Fruit fly (Drosophila melanogaster) whole organism: Measurements from ENCODE around the gene CG9393.

Experiments
- CG8478 ChIP-seq: fragments of >200 bp; optimal IDR thresholded peaks from 2 replicates; lab custom pipeline; 2018; ENCODE audit warnings: inconsistent platforms
- Dll ChIP-seq: fragments of >200 bp; optimal IDR thresholded peaks from 2 replicates; lab custom pipeline; 2017
- EcR ChIP-seq, 2 experiments: fragments of >200 bp; optimal IDR thresholded peaks; 2 replicates each; lab custom pipeline; 2017; ENCODE audit warnings: missing biosample characterization in 2 of 2, missing genetic modification characterization in 2 of 2, missing genetic modification reagents in 2 of 2
- pan ChIP-seq: fragments of >200 bp; optimal IDR thresholded peaks from 2 replicates; lab custom pipeline; 2017
- psq ChIP-seq: fragments of >200 bp; optimal IDR thresholded peaks from 2 replicates; lab custom pipeline; 2017
- usp ChIP-seq: fragments of >200 bp; optimal IDR thresholded peaks from 2 replicates; lab custom pipeline; 2017; ENCODE audit warnings: missing biosample characterization, missing genetic modification characterization, mixed read lengths

DNA sequence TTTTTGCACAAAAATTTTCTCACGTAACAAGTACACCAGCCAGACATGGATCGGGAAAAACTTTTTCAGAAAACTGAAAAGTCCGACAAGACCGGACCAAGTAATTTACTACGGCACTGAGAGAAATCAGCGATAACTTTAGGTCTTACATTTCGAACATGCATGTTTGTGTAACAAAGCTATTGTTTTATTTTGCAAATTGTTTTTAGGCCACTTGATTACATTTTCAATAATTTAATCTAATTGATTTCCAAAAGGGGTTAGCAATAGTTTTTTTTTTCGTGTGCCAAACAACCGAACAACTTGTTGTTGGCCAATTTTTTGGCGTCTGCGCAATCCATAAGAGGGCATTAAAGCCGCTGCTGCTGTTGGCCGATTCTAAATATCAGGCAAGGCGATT is 49.7 kb upstream of the CG9393 start:
- TF ChIP-seq CG8478 (lab: Kevin White, UChicago) (no peak), usp (GFP tag; lab: Kevin White, UChicago) (no peak), psq (no peak), pan (lab: Kevin White, UChicago) (no peak), Dll (lab: Kevin White, UChicago) (no peak), EcR (GFP tag; optimal IDR thresholded peaks at IDR 0.05; lab: Kevin White, UChicago) (no peak)
